Worm (Caenorhabditis elegans): ENCODE measurements around the gene F41G3.5.

DNA sequence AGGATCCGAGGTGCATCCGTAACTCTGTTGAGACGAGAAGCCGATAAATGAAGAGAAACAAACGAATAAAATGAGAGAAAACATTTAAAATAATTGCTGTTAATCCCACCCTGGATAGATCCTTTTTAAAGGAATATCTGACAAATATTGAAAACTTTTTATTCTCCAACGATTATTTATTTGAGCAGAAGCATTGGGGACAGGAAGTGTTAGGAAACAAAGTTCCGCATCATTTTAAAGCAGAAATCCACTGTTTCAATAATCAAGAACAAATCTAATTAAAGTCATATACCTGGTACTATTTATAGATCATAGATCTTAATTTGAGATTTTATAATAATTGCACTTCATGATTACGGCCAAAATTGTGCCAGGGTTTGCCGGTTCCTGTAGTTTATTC is 4.4 kb downstream of the F41G3.5 start, which contains the start of gene F41G3.20:
- TF ChIP-seq nhr-232 (tag; optimal IDR thresholded peaks at IDR 0.05) (no peak), pha-2 (tag; optimal IDR thresholded peaks at IDR 0.05) (no peak), zip-5 (tag; optimal IDR thresholded peaks at IDR 0.05) (no peak), nfya-1 (tag; optimal IDR thresholded peaks at IDR 0.05) (no peak), ama-1 (optimal IDR thresholded peaks at IDR 0.05) (no peak), fax-1 (tag; optimal IDR thresholded peaks at IDR 0.05) (no peak), pha-4 (tag; optimal IDR thresholded peaks at IDR 0.05) (no peak), ttx-3 (tag; optimal IDR thresholded peaks at IDR 0.05) (no peak), mec-3 (tag; optimal IDR thresholded peaks at IDR 0.05; ENCODE audit: borderline replicate concordance) (no peak)

Measured in whole organism, late embryonic.